Fruit fly (Drosophila melanogaster): Measurements from ENCODE around the gene CG5895.

The CG5895 gene

DNA sequence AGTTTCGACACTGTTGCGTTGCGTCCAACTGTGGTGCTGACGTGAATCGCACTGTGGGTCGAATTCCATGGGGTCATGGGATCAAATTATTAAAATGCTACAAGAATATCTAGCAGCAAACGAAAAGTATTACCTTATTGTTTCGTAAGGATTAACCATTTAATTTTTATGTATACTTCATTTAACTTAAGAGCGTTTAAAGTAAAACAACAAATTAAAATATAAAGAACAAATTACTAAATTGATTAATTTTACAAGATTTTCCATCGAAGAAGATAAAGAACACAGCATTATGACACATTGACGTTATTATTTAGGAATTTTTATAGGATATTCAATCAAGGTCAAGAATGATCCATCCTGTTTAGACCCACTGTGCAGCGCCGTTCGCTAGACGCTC, 18.8 kb downstream of the CG5895 start (continued):
- TF ChIP-seq org-1 (GFP tag; optimal IDR thresholded peaks at IDR 0.05) = peak; percentile 45
- TF ChIP-seq sc (optimal IDR thresholded peaks at IDR 0.05) = no peak
- peak; percentile 13 for TF ChIP-seq sc (GFP tag; optimal IDR thresholded peaks at IDR 0.05)
- no peak for TF ChIP-seq pb (GFP tag; optimal IDR thresholded peaks at IDR 0.05)
- no peak for TF ChIP-seq gro (GFP tag; optimal IDR thresholded peaks at IDR 0.05)
- peak in 1 of 2 experiments; percentile 53 for TF ChIP-seq bsh (GFP tag; optimal IDR thresholded peaks at IDR 0.05)
- TF ChIP-seq abd-A (tag; optimal IDR thresholded peaks at IDR 0.05) = no peak
- TF ChIP-seq CG4328 (GFP tag; optimal IDR thresholded peaks at IDR 0.05) = no peak
- TF ChIP-seq zen2 (GFP tag; IDR thresholded peaks at IDR 0.05; ENCODE audit: partially characterized antibody) = no peak
- TF ChIP-seq CkIIα-i1 (GFP tag; IDR thresholded peaks at IDR 0.05) = no peak
- TF ChIP-seq nerfin-1 (tag; optimal IDR thresholded peaks at IDR 0.05) = peak; percentile 14
- TF ChIP-seq Hsf (GFP tag; optimal IDR thresholded peaks at IDR 0.05) = peak; percentile 52
- no peak for TF ChIP-seq tup (GFP tag; optimal IDR thresholded peaks at IDR 0.05)
- TF ChIP-seq klu (GFP tag; IDR thresholded peaks at IDR 0.05) = no peak
- peak; percentile 46 for TF ChIP-seq ewg (GFP tag; optimal IDR thresholded peaks at IDR 0.05)
- TF ChIP-seq CG2889 (GFP tag; IDR thresholded peaks at IDR 0.05) = no peak
- no peak for TF ChIP-seq CrebB (tag; optimal IDR thresholded peaks at IDR 0.05)
- no peak for TF ChIP-seq crc (GFP tag; optimal IDR thresholded peaks at IDR 0.05)
- peak; percentile 31; the same call in 1 of the 2 replicates for TF ChIP-seq Rfx (GFP tag; IDR thresholded peaks at IDR 0.05)
- no peak for TF ChIP-seq CG1647 (GFP tag; optimal IDR thresholded peaks at IDR 0.05)
- peak; percentile 2 for TF ChIP-seq nau (GFP tag; optimal IDR thresholded peaks at IDR 0.05)
- peak; percentile 22; the same call in 1 of the 2 replicates for TF ChIP-seq E2f2 (GFP tag; IDR thresholded peaks at IDR 0.05)
- TF ChIP-seq CG1832 (GFP tag; optimal IDR thresholded peaks at IDR 0.05) = no peak
- no peak for TF ChIP-seq HLH4C (GFP tag; IDR thresholded peaks at IDR 0.05; ENCODE audit: partially characterized antibody)
- no peak for TF ChIP-seq Dp (GFP tag; optimal IDR thresholded peaks at IDR 0.05)
- peak; percentile 13 for TF ChIP-seq Abd-B (GFP tag; optimal IDR thresholded peaks at IDR 0.05)
- TF ChIP-seq Xrp1 (GFP tag; IDR thresholded peaks at IDR 0.05) = 0 out of 2 replicates have a peak, but pooled peaks have one; percentile 44
- TF ChIP-seq jigr1 (GFP tag; IDR thresholded peaks at IDR 0.05) = no peak
- TF ChIP-seq CG12071 (GFP tag; optimal IDR thresholded peaks at IDR 0.05) = no peak
- TF ChIP-seq CG30403 (GFP tag; optimal IDR thresholded peaks at IDR 0.05) = peak; percentile 50
- TF ChIP-seq CG4854 (GFP tag; optimal IDR thresholded peaks at IDR 0.05) = no peak
- peak; percentile 12 for TF ChIP-seq Chrac-16 (GFP tag; optimal IDR thresholded peaks at IDR 0.05)
- peak; percentile 15 for TF ChIP-seq dmrt11E (tag; optimal IDR thresholded peaks at IDR 0.05)
- no peak; the same call in none of the 2 replicates for TF ChIP-seq CG32532 (GFP tag; IDR thresholded peaks at IDR 0.05)
- no peak for TF ChIP-seq CG34224 (GFP tag; IDR thresholded peaks at IDR 0.05; ENCODE audit: partially characterized antibody)
- peak; percentile 38 for TF ChIP-seq CG10147 (GFP tag; optimal IDR thresholded peaks at IDR 0.05)
- TF ChIP-seq h (optimal IDR thresholded peaks at IDR 0.05) = no peak
- peak; percentile 8 for TF ChIP-seq CG5245 (GFP tag; optimal IDR thresholded peaks at IDR 0.05)
- TF ChIP-seq ERR (GFP tag; optimal IDR thresholded peaks at IDR 0.05) = no peak
- no peak for TF ChIP-seq dimm (GFP tag; IDR thresholded peaks at IDR 0.05)
- TF ChIP-seq CG12236 (GFP tag; optimal IDR thresholded peaks at IDR 0.05) = no peak
- TF ChIP-seq ken (GFP tag; IDR thresholded peaks at IDR 0.05) = no peak
- TF ChIP-seq CG3065 (GFP tag; optimal IDR thresholded peaks at IDR 0.05) = no peak
- peak; percentile 61 for TF ChIP-seq dysf (GFP tag; IDR thresholded peaks at IDR 0.05)
- peak; percentile 26 for TF ChIP-seq lilli (GFP tag; optimal IDR thresholded peaks at IDR 0.05)
- no peak for TF ChIP-seq CG2202 (tag; optimal IDR thresholded peaks at IDR 0.05)
- TF ChIP-seq Taf1 (GFP tag; IDR thresholded peaks at IDR 0.05) = no peak
- no peak for TF ChIP-seq Lhr (GFP tag; optimal IDR thresholded peaks at IDR 0.05)
- no peak for TF ChIP-seq CG32772 (GFP tag; IDR thresholded peaks at IDR 0.05)
- TF ChIP-seq tll (GFP tag; optimal IDR thresholded peaks at IDR 0.05) = no peak
- TF ChIP-seq CG2678 (tag; optimal IDR thresholded peaks at IDR 0.05) = peak; percentile 66
- TF ChIP-seq esg (GFP tag; conservative IDR thresholded peaks at IDR 0.05) = no peak
